Fruit fly (Drosophila melanogaster) whole organism, embryonic: ENCODE measurements around the gene mio.

Experiments
- Atf6 ChIP-seq: fragments of 200-800 bp; sonication (Bioruptor generic); IDR thresholded peaks from 2 replicates; pipeline ENCODE4 v1.3.6; 2022; ENCODE audit warnings: missing biosample characterization, missing genetic modification characterization
- C15 ChIP-seq: fragments of 200-800 bp; sonication (Bioruptor generic); IDR thresholded peaks from 3 replicates; pipeline ENCODE4 v1.3.6; 2022; ENCODE audit warnings: missing biosample characterization, missing genetic modification characterization
- CG10147 ChIP-seq: fragments of 200-800 bp; sonication (Bioruptor generic); optimal IDR thresholded peaks from 2 replicates; lab custom pipeline; 2019; ENCODE audit warnings: missing biosample characterization, mild to moderate bottlenecking, missing genetic modification characterization, moderate library complexity
- CG11247 ChIP-seq: fragments of 200-800 bp; sonication (Bioruptor generic); IDR thresholded peaks from 2 replicates; pipeline ENCODE4 v1.3.6; 2022; ENCODE audit warnings: missing biosample characterization, missing genetic modification characterization
- CG11398 ChIP-seq: fragments of 200-800 bp; sonication (Bioruptor generic); optimal IDR thresholded peaks from 2 replicates; lab custom pipeline; 2016; ENCODE audit warnings: missing biosample characterization, missing genetic modification characterization
- CG11504 ChIP-seq: fragments of 200-800 bp; sonication (Bioruptor generic); optimal IDR thresholded peaks from 3 replicates; lab custom pipeline; 2019; ENCODE audit warnings: missing biosample characterization, mild to moderate bottlenecking, missing genetic modification characterization, moderate library complexity
- CG1233 ChIP-seq: fragments of 200-800 bp; sonication (Bioruptor generic); optimal IDR thresholded peaks from 4 replicates; lab custom pipeline; 2018; ENCODE audit warnings: missing biosample characterization, mild to moderate bottlenecking, missing genetic modification characterization
- CG12744 ChIP-seq: fragments of 200-800 bp; sonication (Bioruptor generic); optimal IDR thresholded peaks from 2 replicates; lab custom pipeline; 2016; ENCODE audit warnings: missing biosample characterization, missing genetic modification characterization
- CG12942 ChIP-seq: fragments of 200-800 bp; sonication (Bioruptor generic); optimal IDR thresholded peaks from 3 replicates; lab custom pipeline; 2016; ENCODE audit warnings: missing biosample characterization, missing genetic modification characterization
- CG14710 ChIP-seq: fragments of 200-800 bp; sonication (Bioruptor generic); optimal IDR thresholded peaks from 3 replicates; lab custom pipeline; 2019; ENCODE audit warnings: missing biosample characterization, mild to moderate bottlenecking, missing genetic modification characterization, moderate library complexity
- CG1647 ChIP-seq: fragments of 200-800 bp; sonication (Bioruptor generic); optimal IDR thresholded peaks from 3 replicates; lab custom pipeline; 2016; ENCODE audit warnings: missing biosample characterization, missing genetic modification characterization
- CG17568 ChIP-seq: fragments of 200-800 bp; sonication (Bioruptor generic); optimal IDR thresholded peaks from 2 replicates; lab custom pipeline; 2018; ENCODE audit warnings: missing biosample characterization, mild to moderate bottlenecking, missing genetic modification characterization, moderate library complexity
- CG17802 ChIP-seq: fragments of 200-800 bp; sonication (Bioruptor generic); optimal IDR thresholded peaks from 2 replicates; lab custom pipeline; 2018; ENCODE audit warnings: missing biosample characterization, mild to moderate bottlenecking, missing genetic modification characterization, moderate library complexity
- CG18619 ChIP-seq: fragments of 200-800 bp; sonication (Bioruptor generic); optimal IDR thresholded peaks from 3 replicates; lab custom pipeline; 2017; ENCODE audit warnings: missing biosample characterization, mild to moderate bottlenecking, missing genetic modification characterization
- CG31388 ChIP-seq: fragments of 200-800 bp; sonication (Bioruptor generic); optimal IDR thresholded peaks from 2 replicates; lab custom pipeline; 2016; ENCODE audit warnings: missing biosample characterization, missing genetic modification characterization
- CG32772 ChIP-seq: fragments of 200-800 bp; sonication (Bioruptor generic); IDR thresholded peaks from 2 replicates; pipeline ENCODE4 v1.3.6; 2022; ENCODE audit warnings: missing biosample characterization, missing genetic modification characterization
- CG34224 ChIP-seq: fragments of 200-800 bp; sonication (Bioruptor generic); IDR thresholded peaks from 3 replicates; pipeline ENCODE4 v1.3.6; 2022; ENCODE audit warnings: missing biosample characterization, missing genetic modification characterization; ENCODE audit not compliant: partially characterized antibody
- CG4282 ChIP-seq: fragments of 200-800 bp; sonication (Bioruptor generic); optimal IDR thresholded peaks from 2 replicates; lab custom pipeline; 2016; ENCODE audit warnings: missing biosample characterization, missing genetic modification characterization
- CG4730 ChIP-seq: fragments of 200-800 bp; sonication (Bioruptor generic); IDR thresholded peaks from 2 replicates; pipeline ENCODE4 v1.3.6; 2022; ENCODE audit warnings: missing biosample characterization, missing genetic modification characterization
- CG5180 ChIP-seq: fragments of 200-800 bp; sonication (Bioruptor generic); optimal IDR thresholded peaks from 3 replicates; lab custom pipeline; 2017; ENCODE audit warnings: missing biosample characterization, missing genetic modification characterization, mild to moderate bottlenecking, moderate library complexity, missing genetic modification reagents
- Dip3 ChIP-seq: fragments of 200-800 bp; sonication (Bioruptor generic); optimal IDR thresholded peaks from 3 replicates; lab custom pipeline; 2016; ENCODE audit warnings: missing biosample characterization, missing genetic modification characterization
- HLH3B ChIP-seq: fragments of 200-800 bp; sonication (Bioruptor generic); IDR thresholded peaks from 2 replicates; pipeline ENCODE4 v1.3.6; 2022; ENCODE audit warnings: missing biosample characterization, missing genetic modification characterization
- HmgD ChIP-seq: fragments of 200-800 bp; sonication (Bioruptor generic); optimal IDR thresholded peaks from 3 replicates; lab custom pipeline; 2016; ENCODE audit warnings: missing biosample characterization, missing genetic modification characterization
- Hr51 ChIP-seq, 2 experiments: fragments of 200-800 bp; sonication (Bioruptor generic); optimal IDR thresholded peaks; 2 replicates in 1 of 2; 3 replicates in 1 of 2; lab custom pipeline; 2016 to 2018; ENCODE audit warnings: missing biosample characterization in 2 of 2, missing genetic modification characterization in 2 of 2, mild to moderate bottlenecking in 1 of 2, moderate library complexity in 1 of 2
- Mrtf ChIP-seq: fragments of 200-800 bp; sonication (Bioruptor generic); IDR thresholded peaks from 3 replicates; pipeline ENCODE4 v1.3.6; 2022; ENCODE audit warnings: missing biosample characterization, missing genetic modification characterization
- Myb ChIP-seq: fragments of 200-800 bp; sonication (Bioruptor generic); optimal IDR thresholded peaks from 2 replicates; lab custom pipeline; 2016; ENCODE audit warnings: missing biosample characterization, missing genetic modification characterization
- NK7.1 ChIP-seq: fragments of 200-800 bp; sonication (Bioruptor generic); optimal IDR thresholded peaks from 3 replicates; lab custom pipeline; 2016; ENCODE audit warnings: missing biosample characterization, missing genetic modification characterization
- ac ChIP-seq: fragments of 200-800 bp; sonication (Bioruptor generic); optimal IDR thresholded peaks from 3 replicates; lab custom pipeline; 2017; ENCODE audit warnings: missing biosample characterization, mild to moderate bottlenecking, missing genetic modification characterization
- chinmo ChIP-seq: fragments of 200-800 bp; sonication (Bioruptor generic); IDR thresholded peaks from 4 replicates; pipeline ENCODE4 v1.3.6; 2022; ENCODE audit warnings: missing biosample characterization, missing genetic modification characterization; ENCODE audit not compliant: partially characterized antibody
- crp ChIP-seq, 2 experiments: fragments of 200-800 bp; sonication (Bioruptor generic); optimal IDR thresholded peaks; 2 replicates in 1 of 2; 3 replicates in 1 of 2; lab custom pipeline; 2017; ENCODE audit warnings: missing biosample characterization in 2 of 2, missing genetic modification characterization in 2 of 2, mild to moderate bottlenecking in 1 of 2, moderate library complexity in 1 of 2
- eyg ChIP-seq: fragments of 200-800 bp; sonication (Bioruptor generic); optimal IDR thresholded peaks from 3 replicates; lab custom pipeline; 2016; ENCODE audit warnings: missing biosample characterization, missing genetic modification characterization
- fd64A ChIP-seq: fragments of 200-800 bp; sonication (Bioruptor generic); optimal IDR thresholded peaks from 3 replicates; lab custom pipeline; 2018; ENCODE audit warnings: missing biosample characterization, mild to moderate bottlenecking, missing genetic modification characterization
- gcm ChIP-seq: fragments of 200-800 bp; sonication (Bioruptor generic); optimal IDR thresholded peaks from 2 replicates; lab custom pipeline; 2019; ENCODE audit warnings: missing biosample characterization, mild to moderate bottlenecking, missing genetic modification characterization, moderate library complexity
- gsb-n ChIP-seq: fragments of 200-800 bp; sonication (Bioruptor generic); optimal IDR thresholded peaks from 3 replicates; lab custom pipeline; 2018; ENCODE audit warnings: missing biosample characterization, mild to moderate bottlenecking, missing genetic modification characterization
- gt ChIP-seq: fragments of 200-800 bp; sonication (Bioruptor generic); IDR thresholded peaks from 2 replicates; pipeline ENCODE4 v1.3.6; 2022; ENCODE audit warnings: missing biosample characterization, missing genetic modification characterization
- kay ChIP-seq: fragments of 200-800 bp; sonication (Bioruptor generic); optimal IDR thresholded peaks from 2 replicates; lab custom pipeline; 2016; ENCODE audit warnings: missing biosample characterization, missing genetic modification characterization
- phol ChIP-seq: fragments of 200-800 bp; sonication (Bioruptor generic); optimal IDR thresholded peaks from 3 replicates; lab custom pipeline; 2018; ENCODE audit warnings: missing biosample characterization, mild to moderate bottlenecking, missing genetic modification characterization, moderate library complexity
- pnt ChIP-seq: fragments of 200-800 bp; sonication (Bioruptor generic); optimal IDR thresholded peaks from 3 replicates; lab custom pipeline; 2016; ENCODE audit warnings: missing biosample characterization, missing genetic modification characterization
- pros ChIP-seq: fragments of 200-800 bp; sonication (Bioruptor generic); optimal IDR thresholded peaks from 3 replicates; lab custom pipeline; 2019; ENCODE audit warnings: missing biosample characterization, mild to moderate bottlenecking, missing genetic modification characterization, moderate library complexity
- repo ChIP-seq: fragments of 200-800 bp; sonication (Bioruptor generic); optimal IDR thresholded peaks from 2 replicates; lab custom pipeline; 2016; ENCODE audit warnings: missing biosample characterization, missing genetic modification characterization
- run ChIP-seq: fragments of 200-800 bp; sonication (Bioruptor generic); optimal IDR thresholded peaks from 3 replicates; lab custom pipeline; 2018; ENCODE audit warnings: missing biosample characterization, mild to moderate bottlenecking, missing genetic modification characterization
- sd ChIP-seq: fragments of 200-800 bp; sonication (Bioruptor generic); optimal IDR thresholded peaks from 3 replicates; lab custom pipeline; 2018; ENCODE audit warnings: missing biosample characterization, mild to moderate bottlenecking, missing genetic modification characterization, moderate library complexity
- sqz ChIP-seq: fragments of 200-800 bp; sonication (Bioruptor generic); optimal IDR thresholded peaks from 3 replicates; lab custom pipeline; 2018; ENCODE audit warnings: missing biosample characterization, mild to moderate bottlenecking, missing genetic modification characterization
- stc ChIP-seq: fragments of 200-800 bp; sonication (Bioruptor generic); IDR thresholded peaks from 2 replicates; pipeline ENCODE4 v1.3.6; 2022; ENCODE audit warnings: missing biosample characterization, missing genetic modification characterization
- sug ChIP-seq: fragments of 200-800 bp; optimal IDR thresholded peaks from 2 replicates; lab custom pipeline; 2019; ENCODE audit warnings: missing biosample characterization, mild to moderate bottlenecking, missing genetic modification characterization, moderate library complexity
- tap ChIP-seq: fragments of 200-800 bp; optimal IDR thresholded peaks from 3 replicates; lab custom pipeline; 2019; ENCODE audit warnings: missing biosample characterization, mild to moderate bottlenecking, missing genetic modification characterization, moderate library complexity
- tin ChIP-seq: fragments of 200-800 bp; sonication (Bioruptor generic); optimal IDR thresholded peaks from 3 replicates; lab custom pipeline; 2016; ENCODE audit warnings: missing biosample characterization, missing genetic modification characterization
- vnd ChIP-seq: fragments of 200-800 bp; sonication (Bioruptor generic); IDR thresholded peaks from 3 replicates; pipeline ENCODE4 v1.3.6; 2022; ENCODE audit warnings: missing biosample characterization, missing genetic modification characterization; ENCODE audit not compliant: partially characterized antibody
- zfh2 ChIP-seq: fragments of 200-800 bp; sonication (Bioruptor generic); optimal IDR thresholded peaks from 2 replicates; lab custom pipeline; 2016; ENCODE audit warnings: missing biosample characterization, missing genetic modification characterization

The mio gene

DNA sequence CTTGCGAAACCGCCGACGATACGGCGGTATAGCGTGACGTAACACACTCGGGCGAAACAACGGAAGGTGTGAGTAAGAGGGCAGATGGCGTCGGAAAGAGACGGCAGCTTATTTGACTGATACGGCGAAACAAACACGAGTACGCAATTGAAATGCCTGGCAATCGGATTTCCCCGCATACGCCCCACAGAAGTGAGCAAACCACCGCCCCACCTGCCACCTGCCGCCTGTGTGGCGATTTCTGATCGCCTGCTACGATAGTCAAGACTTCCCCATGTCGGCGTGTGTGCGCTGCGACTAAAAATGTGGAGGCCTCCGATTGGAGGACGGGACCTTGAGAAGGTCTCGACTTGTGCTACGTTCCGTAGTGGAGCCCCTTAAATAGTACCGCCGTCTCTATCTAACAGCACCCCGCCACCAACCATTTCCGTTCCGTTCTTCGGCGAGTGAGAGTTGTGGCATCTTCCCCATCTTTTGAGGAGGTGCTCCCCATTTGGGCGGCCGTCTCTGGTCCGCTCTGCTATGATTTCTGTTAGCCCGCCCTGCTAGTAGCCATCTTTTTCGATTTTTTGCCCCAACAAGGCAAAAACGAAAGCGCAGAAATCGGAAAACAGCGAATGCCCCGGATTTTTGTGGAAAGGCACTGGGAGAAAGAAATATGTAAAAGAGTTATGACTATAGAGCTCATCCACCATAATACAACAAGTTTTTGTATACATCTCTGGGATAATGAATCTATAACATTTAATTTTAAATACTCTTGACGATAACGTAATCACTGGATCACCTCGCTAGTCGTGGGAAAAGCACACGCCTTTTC is 18.3 kb upstream of the mio start (continued):
- TF ChIP-seq crp (GFP tag; optimal IDR thresholded peaks at IDR 0.05; lab: Kevin White, UChicago) (peak in 1 of 2 experiments; percentile 29), CG32772 (GFP tag; lab: Robert Waterston, UW) (no peak), gcm (GFP tag; lab: Kevin White, UChicago) (peak; percentile 49), CG4282 (GFP tag; lab: Kevin White, UChicago) (peak; percentile 62), gsb-n (peak; percentile 86), vnd (GFP tag; lab: Robert Waterston, UW) (no peak), CG14710 (tag; lab: Kevin White, UChicago) (peak; percentile 82), fd64A (GFP tag; lab: Kevin White, UChicago) (peak; percentile 74), Dip3 (peak; percentile 89), stc (GFP tag; lab: Robert Waterston, UW) (no peak), CG10147 (peak; percentile 64), chinmo (GFP tag; lab: Robert Waterston, UW) (no peak), repo (peak; percentile 82), CG11398 (peak; percentile 83), run (tag; lab: Kevin White, UChicago) (peak; percentile 72), sqz (GFP tag; lab: Kevin White, UChicago) (peak; percentile 78), CG1233 (peak; percentile 75), NK7.1 (GFP tag; lab: Kevin White, UChicago) (peak; percentile 75), CG11504 (tag; lab: Kevin White, UChicago) (peak; percentile 91), phol (tag; lab: Kevin White, UChicago) (peak; percentile 89), sug (tag; lab: Kevin White, UChicago) (peak; percentile 94), CG18619 (GFP tag; lab: Kevin White, UChicago) (peak; percentile 76), Hr51 (GFP tag; optimal IDR thresholded peaks at IDR 0.05; lab: Kevin White, UChicago) (peak; percentile 66 to 88), CG12744 (GFP tag; lab: Kevin White, UChicago) (peak; percentile 51), pros (GFP tag; lab: Kevin White, UChicago) (peak; percentile 42), kay (GFP tag; lab: Kevin White, UChicago) (peak; percentile 83), ac (peak; percentile 51), CG5180 (peak; percentile 43), gt (no peak), pnt (peak; percentile 87), CG12942 (GFP tag; lab: Kevin White, UChicago) (peak; percentile 81), zfh2 (peak; percentile 68), Atf6 (no peak), tap (tag; lab: Kevin White, UChicago) (peak; percentile 74), CG34224 (no peak), CG17802 (tag; lab: Kevin White, UChicago) (peak; percentile 77), Myb (peak; percentile 60), CG17568 (peak; percentile 77), sd (tag; lab: Kevin White, UChicago) (peak; percentile 98), CG1647 (peak; percentile 74), eyg (GFP tag; lab: Kevin White, UChicago) (peak; percentile 80), Mrtf (no peak), HmgD (GFP tag; lab: Kevin White, UChicago) (peak; percentile 44), HLH3B (GFP tag; lab: Robert Waterston, UW) (no peak), CG11247 (no peak), CG4730 (GFP tag; lab: Robert Waterston, UW) (no peak), tin (GFP tag; lab: Kevin White, UChicago) (peak; percentile 79), C15 (GFP tag; lab: Robert Waterston, UW) (no peak), CG31388 (GFP tag; lab: Kevin White, UChicago) (peak; percentile 56)
